Fruit fly (Drosophila melanogaster) whole organism, embryonic: Measurements from ENCODE around the gene akirin.

Source experiments
- Atf3 ChIP-seq: fragments of 200-800 bp; sonication (Bioruptor generic); optimal IDR thresholded peaks from 3 replicates; lab custom pipeline; 2016; ENCODE audit warnings: missing biosample characterization, missing genetic modification characterization
- Awh ChIP-seq: fragments of 200-800 bp; sonication (Bioruptor generic); IDR thresholded peaks from 2 replicates; pipeline ENCODE4, ENCODE4 v1.3.6; 2022; ENCODE audit warnings: missing biosample characterization, missing genetic modification characterization
- Bgb ChIP-seq: fragments of 200-800 bp; sonication (Bioruptor generic); IDR thresholded peaks from 2 replicates; pipeline ENCODE4 v1.3.6; 2022; ENCODE audit warnings: missing biosample characterization, missing genetic modification characterization; ENCODE audit not compliant: partially characterized antibody
- CG10267 ChIP-seq: fragments of 200-800 bp; sonication (Bioruptor generic); optimal IDR thresholded peaks from 2 replicates; lab custom pipeline; 2018; ENCODE audit warnings: missing biosample characterization, mild to moderate bottlenecking, missing genetic modification characterization, moderate library complexity
- CG12071 ChIP-seq: fragments of 200-800 bp; sonication (Bioruptor generic); optimal IDR thresholded peaks from 3 replicates; lab custom pipeline; 2018; ENCODE audit warnings: missing biosample characterization, mild to moderate bottlenecking, missing genetic modification characterization
- CG12104 ChIP-seq: fragments of 200-800 bp; sonication (Bioruptor generic); optimal IDR thresholded peaks from 3 replicates; lab custom pipeline; 2016; ENCODE audit warnings: missing biosample characterization, missing genetic modification characterization
- CG14710 ChIP-seq: fragments of 200-800 bp; sonication (Bioruptor generic); optimal IDR thresholded peaks from 3 replicates; lab custom pipeline; 2019; ENCODE audit warnings: missing biosample characterization, mild to moderate bottlenecking, missing genetic modification characterization, moderate library complexity
- CG1603 ChIP-seq: fragments of 200-800 bp; sonication (Bioruptor generic); optimal IDR thresholded peaks from 2 replicates; lab custom pipeline; 2019; ENCODE audit warnings: missing biosample characterization, mild to moderate bottlenecking, missing genetic modification characterization, moderate library complexity
- CG17361 ChIP-seq: fragments of 200-800 bp; sonication (Bioruptor generic); IDR thresholded peaks from 3 replicates; pipeline ENCODE4 v1.3.6; 2022; ENCODE audit warnings: missing biosample characterization, missing genetic modification characterization
- CG17385 ChIP-seq: fragments of 200-800 bp; sonication (Bioruptor generic); optimal IDR thresholded peaks from 3 replicates; lab custom pipeline; 2018; ENCODE audit warnings: missing biosample characterization, mild to moderate bottlenecking, missing genetic modification characterization
- CG17568 ChIP-seq: fragments of 200-800 bp; sonication (Bioruptor generic); optimal IDR thresholded peaks from 2 replicates; lab custom pipeline; 2018; ENCODE audit warnings: missing biosample characterization, mild to moderate bottlenecking, missing genetic modification characterization, moderate library complexity
- CG17829 ChIP-seq: fragments of 200-800 bp; optimal IDR thresholded peaks from 2 replicates; lab custom pipeline; 2019; ENCODE audit warnings: missing biosample characterization, mild to moderate bottlenecking, missing genetic modification characterization, moderate library complexity
- CG18599 ChIP-seq: fragments of 200-800 bp; sonication (Bioruptor generic); optimal IDR thresholded peaks from 3 replicates; lab custom pipeline; 2017; ENCODE audit warnings: missing biosample characterization, missing genetic modification characterization, mild to moderate bottlenecking, moderate library complexity, missing genetic modification reagents
- CG18764 ChIP-seq: fragments of 200-800 bp; sonication (Bioruptor generic); optimal IDR thresholded peaks from 3 replicates; lab custom pipeline; 2016; ENCODE audit warnings: missing biosample characterization, missing genetic modification characterization
- CG2120 ChIP-seq: fragments of 200-800 bp; sonication (Bioruptor generic); optimal IDR thresholded peaks from 3 replicates; lab custom pipeline; 2016; ENCODE audit warnings: missing biosample characterization, missing genetic modification characterization
- CG30403 ChIP-seq: fragments of 200-800 bp; sonication (Bioruptor generic); optimal IDR thresholded peaks from 3 replicates; lab custom pipeline; 2016; ENCODE audit warnings: missing biosample characterization, missing genetic modification characterization
- CG3065 ChIP-seq: fragments of 200-800 bp; sonication (Bioruptor generic); optimal IDR thresholded peaks from 2 replicates; lab custom pipeline; 2016; ENCODE audit warnings: missing biosample characterization, missing genetic modification characterization
- CG31224 ChIP-seq: fragments of 200-800 bp; sonication (Bioruptor generic); IDR thresholded peaks from 2 replicates; pipeline ENCODE4 v1.3.6; 2022; ENCODE audit warnings: missing biosample characterization, missing genetic modification characterization
- CG31365 ChIP-seq: fragments of 200-800 bp; sonication (Bioruptor generic); optimal IDR thresholded peaks from 2 replicates; lab custom pipeline; 2018; ENCODE audit warnings: missing biosample characterization, mild to moderate bottlenecking, missing genetic modification characterization
- CG43689 ChIP-seq: fragments of 200-800 bp; sonication (Bioruptor generic); IDR thresholded peaks from 2 replicates; pipeline ENCODE4 v1.3.6; 2022; ENCODE audit warnings: missing biosample characterization, missing genetic modification characterization
- CG5953 ChIP-seq: fragments of 200-800 bp; sonication (Bioruptor generic); IDR thresholded peaks from 2 replicates; pipeline ENCODE4 v1.3.6; 2022; ENCODE audit warnings: missing biosample characterization, missing genetic modification characterization
- CG7372 ChIP-seq: fragments of 200-800 bp; sonication (Bioruptor generic); IDR thresholded peaks from 2 replicates; pipeline ENCODE4 v1.3.6; 2022; ENCODE audit warnings: missing biosample characterization, missing genetic modification characterization
- CG7786 ChIP-seq: fragments of 200-800 bp; sonication (Bioruptor generic); optimal IDR thresholded peaks from 2 replicates; lab custom pipeline; 2016; ENCODE audit warnings: missing biosample characterization, missing genetic modification characterization
- Deaf1 ChIP-seq: fragments of 200-800 bp; optimal IDR thresholded peaks from 3 replicates; lab custom pipeline; 2019; ENCODE audit warnings: missing biosample characterization, mild to moderate bottlenecking, missing genetic modification characterization, moderate library complexity
- E2f2 ChIP-seq: fragments of 200-800 bp; sonication (Bioruptor generic); IDR thresholded peaks from 2 replicates; pipeline ENCODE4 v1.3.6; 2022; ENCODE audit warnings: missing biosample characterization, missing genetic modification characterization
- Fer1 ChIP-seq: fragments of 200-800 bp; sonication (Bioruptor generic); optimal IDR thresholded peaks from 2 replicates; lab custom pipeline; 2017; ENCODE audit warnings: missing biosample characterization, mild to moderate bottlenecking, missing genetic modification characterization
- Hand ChIP-seq: fragments of 200-800 bp; sonication (Bioruptor generic); optimal IDR thresholded peaks from 2 replicates; lab custom pipeline; 2017; ENCODE audit warnings: mild to moderate bottlenecking, missing biosample characterization, missing genetic modification reagents, missing genetic modification characterization
- Hey ChIP-seq: fragments of 200-800 bp; sonication (Bioruptor generic); optimal IDR thresholded peaks from 3 replicates; lab custom pipeline; 2018; ENCODE audit warnings: missing biosample characterization, mild to moderate bottlenecking, missing genetic modification characterization
- HmgZ ChIP-seq: fragments of 200-800 bp; sonication (Bioruptor generic); optimal IDR thresholded peaks from 2 replicates; lab custom pipeline; 2018; ENCODE audit warnings: missing biosample characterization, mild to moderate bottlenecking, missing genetic modification characterization
- Hmx ChIP-seq: fragments of 200-800 bp; sonication (Bioruptor generic); optimal IDR thresholded peaks from 2 replicates; lab custom pipeline; 2016; ENCODE audit warnings: missing biosample characterization, missing genetic modification characterization
- Hr78 ChIP-seq, 2 experiments: fragments of 200-800 bp in 1 of 2; fragments of >200 bp in 1 of 2; sonication (Bioruptor generic) in 1 of 2; optimal IDR thresholded peaks; 2 replicates each; lab custom pipeline; 2017 to 2019; ENCODE audit warnings: missing biosample characterization in 2 of 2, missing genetic modification characterization in 2 of 2, mild to moderate bottlenecking in 1 of 2, moderate library complexity in 1 of 2
- MESR4 ChIP-seq: fragments of 200-800 bp; sonication (Bioruptor generic); optimal IDR thresholded peaks from 2 replicates; lab custom pipeline; 2018; ENCODE audit warnings: missing biosample characterization, mild to moderate bottlenecking, missing genetic modification characterization, moderate library complexity
- Mad ChIP-seq: fragments of 200-800 bp; sonication (Bioruptor generic); optimal IDR thresholded peaks from 2 replicates; lab custom pipeline; 2016; ENCODE audit warnings: missing biosample characterization, missing genetic modification characterization
- NC2α ChIP-seq: fragments of 200-800 bp; sonication (Bioruptor generic); optimal IDR thresholded peaks from 2 replicates; lab custom pipeline; 2016; ENCODE audit warnings: missing biosample characterization, missing genetic modification characterization
- NFAT ChIP-seq: fragments of 200-800 bp; sonication (Bioruptor generic); IDR thresholded peaks from 2 replicates; pipeline ENCODE4 v1.3.6; 2022; ENCODE audit warnings: missing biosample characterization, missing genetic modification characterization
- Side ChIP-seq: fragments of 200-800 bp; sonication (Bioruptor generic); optimal IDR thresholded peaks from 2 replicates; lab custom pipeline; 2016; ENCODE audit warnings: missing biosample characterization, missing genetic modification characterization
- Ssrp ChIP-seq: fragments of 200-800 bp; sonication (Bioruptor generic); optimal IDR thresholded peaks from 2 replicates; lab custom pipeline; 2018; ENCODE audit warnings: missing biosample characterization, mild to moderate bottlenecking, missing genetic modification characterization, moderate library complexity
- Usf ChIP-seq: fragments of 200-800 bp; sonication (Bioruptor generic); optimal IDR thresholded peaks from 2 replicates; lab custom pipeline; 2017; ENCODE audit warnings: missing genotype, missing biosample characterization, missing genetic modification characterization
- cato ChIP-seq: fragments of 200-800 bp; sonication (Bioruptor generic); optimal IDR thresholded peaks from 2 replicates; lab custom pipeline; 2016; ENCODE audit warnings: missing biosample characterization, missing genetic modification characterization, borderline replicate concordance
- cg ChIP-seq: fragments of 200-800 bp; sonication (Bioruptor generic); optimal IDR thresholded peaks from 3 replicates; lab custom pipeline; 2019; ENCODE audit warnings: missing biosample characterization, mild to moderate bottlenecking, missing genetic modification characterization, moderate library complexity
- chm ChIP-seq: fragments of 200-800 bp; sonication (Bioruptor generic); IDR thresholded peaks from 2 replicates; pipeline ENCODE4 v1.3.6; 2022; ENCODE audit warnings: missing biosample characterization, missing genetic modification characterization
- dm ChIP-seq: fragments of 200-800 bp; sonication (Bioruptor generic); optimal IDR thresholded peaks from 3 replicates; lab custom pipeline; 2016; ENCODE audit warnings: missing biosample characterization, missing genetic modification characterization
- eyg ChIP-seq: fragments of 200-800 bp; sonication (Bioruptor generic); optimal IDR thresholded peaks from 3 replicates; lab custom pipeline; 2016; ENCODE audit warnings: missing biosample characterization, missing genetic modification characterization
- jumu ChIP-seq: fragments of 200-800 bp; sonication (Bioruptor generic); optimal IDR thresholded peaks from 3 replicates; lab custom pipeline; 2016; ENCODE audit warnings: missing biosample characterization, missing genetic modification characterization
- luna ChIP-seq: fragments of 200-800 bp; sonication (Bioruptor generic); optimal IDR thresholded peaks from 2 replicates; lab custom pipeline; 2016; ENCODE audit warnings: missing biosample characterization, missing genetic modification characterization
- nerfin-2 ChIP-seq: fragments of 200-800 bp; sonication (Bioruptor generic); IDR thresholded peaks from 2 replicates; pipeline ENCODE4 v1.3.6; 2022; ENCODE audit warnings: missing biosample characterization, missing genetic modification characterization; ENCODE audit not compliant: partially characterized antibody
- rib ChIP-seq: fragments of 200-800 bp; sonication (Bioruptor generic); IDR thresholded peaks from 2 replicates; pipeline ENCODE4 v1.3.6; 2022; ENCODE audit warnings: missing biosample characterization, missing genetic modification characterization
- ro ChIP-seq: fragments of 200-800 bp; sonication (Bioruptor generic); IDR thresholded peaks from 2 replicates; pipeline ENCODE4 v1.3.6; 2022; ENCODE audit warnings: missing biosample characterization, missing genetic modification characterization
- slou ChIP-seq: fragments of 200-800 bp; sonication (Bioruptor generic); optimal IDR thresholded peaks from 3 replicates; lab custom pipeline; 2016; ENCODE audit warnings: missing biosample characterization, missing genetic modification characterization
- sqz ChIP-seq: fragments of 200-800 bp; sonication (Bioruptor generic); optimal IDR thresholded peaks from 3 replicates; lab custom pipeline; 2018; ENCODE audit warnings: missing biosample characterization, mild to moderate bottlenecking, missing genetic modification characterization

Gene akirin

dm6 chr3L:7328567-7329253, 40.9 kb upstream of the akirin start, which contains the start of the genes mrva, CG42307 and mus312 (continued):
- TF ChIP-seq CG17361 (GFP tag; lab: Robert Waterston, UW), result peak; percentile 96
- no peak for TF ChIP-seq cg (GFP tag; lab: Kevin White, UChicago)
- TF ChIP-seq MESR4 (GFP tag; lab: Kevin White, UChicago), result peak; percentile 96
- TF ChIP-seq CG1603 (tag; lab: Kevin White, UChicago), result no peak
- no peak for TF ChIP-seq CG17568 (GFP tag; lab: Kevin White, UChicago)
- no peak for TF ChIP-seq CG12071 (GFP tag; lab: Kevin White, UChicago)
- TF ChIP-seq CG17829 (tag; lab: Kevin White, UChicago), result peak; percentile 95
- TF ChIP-seq Atf3 (GFP tag; lab: Kevin White, UChicago), result peak; percentile 49
- TF ChIP-seq CG5953, result peak; percentile 68; the same call in 1 of the 2 replicates
- TF ChIP-seq CG3065 (GFP tag; lab: Kevin White, UChicago), result peak; percentile 49
- peak; percentile 95 for TF ChIP-seq CG14710 (tag; lab: Kevin White, UChicago)
- peak; percentile 41 for TF ChIP-seq Mad (GFP tag; lab: Kevin White, UChicago)
- TF ChIP-seq jumu (GFP tag; lab: Kevin White, UChicago), result peak; percentile 1
- peak in 1 of 2 experiments; percentile 55 for TF ChIP-seq Hr78 (GFP tag; optimal IDR thresholded peaks at IDR 0.05; lab: Kevin White, UChicago)
- no peak for TF ChIP-seq nerfin-2 (GFP tag; lab: Robert Waterston, UW)
- peak; percentile 75 for TF ChIP-seq CG2120 (GFP tag; lab: Kevin White, UChicago)
- TF ChIP-seq cato (GFP tag; lab: Kevin White, UChicago), result peak; percentile 59
- TF ChIP-seq CG18764 (GFP tag; lab: Kevin White, UChicago), result peak; percentile 83
- peak; percentile 24 for TF ChIP-seq dm (GFP tag; lab: Kevin White, UChicago)
- TF ChIP-seq CG10267 (tag; lab: Kevin White, UChicago), result peak; percentile 86
- peak; percentile 46 for TF ChIP-seq rib
- no peak for TF ChIP-seq luna (GFP tag; lab: Kevin White, UChicago)
- no peak for TF ChIP-seq NC2α (GFP tag; lab: Kevin White, UChicago)
- peak; percentile 73 for TF ChIP-seq Usf
- TF ChIP-seq Side (GFP tag; lab: Kevin White, UChicago), result peak; percentile 30
- peak; percentile 84 for TF ChIP-seq CG30403
- TF ChIP-seq CG7786 (GFP tag; lab: Kevin White, UChicago), result no peak
- TF ChIP-seq HmgZ (tag; lab: Kevin White, UChicago), result peak; percentile 73
- TF ChIP-seq Hand (GFP tag; lab: Kevin White, UChicago), result peak; percentile 74
- no peak for TF ChIP-seq eyg (GFP tag; lab: Kevin White, UChicago)
- TF ChIP-seq Fer1 (GFP tag; lab: Kevin White, UChicago), result peak; percentile 89
- peak; percentile 78 for TF ChIP-seq CG31224
- TF ChIP-seq Deaf1, result no peak
- TF ChIP-seq slou, result peak; percentile 54
- peak; percentile 93 for TF ChIP-seq CG18599 (GFP tag; lab: Kevin White, UChicago)
- peak; percentile 63 for TF ChIP-seq ro (GFP tag; lab: Robert Waterston, UW)
- no peak for TF ChIP-seq Hey (tag; lab: Kevin White, UChicago)
- TF ChIP-seq sqz (GFP tag; lab: Kevin White, UChicago), result no peak
- TF ChIP-seq Awh (GFP tag; lab: Robert Waterston, UW), result peak; percentile 73
- TF ChIP-seq CG17385, result peak; percentile 88
- peak; percentile 86 for TF ChIP-seq CG12104 (GFP tag; lab: Kevin White, UChicago)
- TF ChIP-seq E2f2 (GFP tag; lab: Robert Waterston, UW), result peak; percentile 68
- peak; percentile 60 for TF ChIP-seq CG43689
- peak; percentile 72 for TF ChIP-seq CG7372 (GFP tag; lab: Robert Waterston, UW)
- TF ChIP-seq chm (GFP tag; lab: Robert Waterston, UW), result peak; percentile 80
- peak; percentile 93 for TF ChIP-seq Ssrp (tag; lab: Kevin White, UChicago)
- TF ChIP-seq CG31365 (tag; lab: Kevin White, UChicago), result no peak
- TF ChIP-seq Bgb (GFP tag; lab: Robert Waterston, UW), result no peak
- no peak for TF ChIP-seq Hmx (GFP tag; lab: Kevin White, UChicago)
- TF ChIP-seq NFAT (GFP tag; lab: Robert Waterston, UW), result peak; percentile 75
